Worm (Caenorhabditis elegans) whole organism, L2 larva: ENCODE measurements around the gene K03B4.4.

Experiments
- F13H6.1 ChIP-seq: sonication (generic microtip); optimal IDR thresholded peaks from 2 replicates; lab custom pipeline; 2016; ENCODE audit warnings: missing genetic modification characterization, missing compliant biosample characterization
- aly-2 ChIP-seq: fragments of 150-350 bp; optimal IDR thresholded peaks from 2 replicates; lab custom pipeline; 2014; ENCODE audit warnings: missing biosample characterization, missing genetic modification characterization
- mdl-1 ChIP-seq, 2 experiments: fragments of 150-350 bp in 1 of 2; sonication (generic microtip) in 1 of 2; optimal IDR thresholded peaks; 2 replicates each; lab custom pipeline; 2017; ENCODE audit warnings: missing biosample characterization in 2 of 2, missing genetic modification characterization in 2 of 2
- nhr-237 ChIP-seq: fragments of 150-350 bp; optimal IDR thresholded peaks from 2 replicates; lab custom pipeline; 2014; ENCODE audit warnings: missing biosample characterization, missing genetic modification characterization
- snpc-4 ChIP-seq: fragments of 150-350 bp; optimal IDR thresholded peaks from 2 replicates; lab custom pipeline; 2014; ENCODE audit warnings: missing biosample characterization, missing genetic modification characterization
- ztf-11 ChIP-seq: sonication (generic microtip); optimal IDR thresholded peaks from 2 replicates; lab custom pipeline; 2017; ENCODE audit warnings: missing biosample characterization, missing genetic modification characterization

- TF ChIP-seq mdl-1 (tag; optimal IDR thresholded peaks at IDR 0.05; lab: Kevin White, UChicago) (no peak), nhr-237 (tag; lab: Kevin White, UChicago) (no peak), snpc-4 (tag; lab: Kevin White, UChicago) (no peak), ztf-11 (no peak), F13H6.1 (tag; lab: Kevin White, UChicago) (no peak), aly-2 (no peak)
These were observed 52.2 kb downstream of the K03B4.4 start for ce11 chrV:4733952-4734351.
